Worm (Caenorhabditis elegans) whole organism, L1 larva: Measurements from ENCODE around the gene npp-25.

ENCODE experiments used
- C04F5.9 ChIP-seq: sonication (generic microtip); optimal IDR thresholded peaks from 2 replicates; lab custom pipeline; 2016; ENCODE audit warnings: missing genetic modification characterization, missing compliant biosample characterization
- C16A3.4 ChIP-seq: fragments of 150-350 bp; optimal IDR thresholded peaks from 2 replicates; lab custom pipeline; 2014; ENCODE audit warnings: missing biosample characterization, missing genetic modification characterization
- C34B4.2 ChIP-seq: sonication (generic microtip); optimal IDR thresholded peaks from 2 replicates; lab custom pipeline; 2017; ENCODE audit warnings: mild to moderate bottlenecking, missing genetic modification characterization, missing compliant biosample characterization
- Y116A8C.19 ChIP-seq: sonication (generic microtip); optimal IDR thresholded peaks from 2 replicates; lab custom pipeline; 2016; ENCODE audit warnings: missing compliant biosample characterization, missing genetic modification characterization, borderline replicate concordance
- alr-1 ChIP-seq: fragments of 200-800 bp; sonication (Bioruptor generic); optimal IDR thresholded peaks from 2 replicates; lab custom pipeline; 2018; ENCODE audit warnings: borderline replicate concordance, mild to moderate bottlenecking, missing genetic modification characterization, missing compliant biosample characterization
- ceh-82 ChIP-seq, 3 experiments: fragments of 150-350 bp in 1 of 3; sonication (generic microtip) in 2 of 3; optimal IDR thresholded peaks; 2 replicates each; lab custom pipeline; 2014 to 2017; ENCODE audit warnings: missing biosample characterization in 3 of 3, missing genetic modification characterization in 3 of 3
- ces-1 ChIP-seq: fragments of 150-350 bp; optimal IDR thresholded peaks from 2 replicates; lab custom pipeline; 2014; ENCODE audit warnings: missing biosample characterization, missing genetic modification reagents, missing genetic modification characterization
- dpl-1 ChIP-seq, 3 experiments: fragments of 150-350 bp in 2 of 3; sonication (generic microtip) in 1 of 3; optimal IDR thresholded peaks; 2 replicates each; lab custom pipeline; 2014 to 2017; ENCODE audit warnings: missing biosample characterization in 3 of 3, missing genetic modification characterization in 3 of 3, missing genetic modification reagents in 3 of 3
- dsc-1 ChIP-seq: sonication (generic microtip); optimal IDR thresholded peaks from 2 replicates; lab custom pipeline; 2016; ENCODE audit warnings: mild to moderate bottlenecking, missing genetic modification characterization, missing compliant biosample characterization
- egl-13 ChIP-seq: sonication (generic microtip); optimal IDR thresholded peaks from 2 replicates; lab custom pipeline; 2016; ENCODE audit warnings: missing genotype, missing genetic modification reagents, missing genetic modification characterization, missing compliant biosample characterization
- elt-2 ChIP-seq: sonication (generic microtip); optimal IDR thresholded peaks from 2 replicates; lab custom pipeline; 2016; ENCODE audit warnings: missing genetic modification characterization, mild to moderate bottlenecking, inconsistent platforms, missing compliant biosample characterization, missing genetic modification reagents
- elt-3 ChIP-seq, 6 experiments: fragments of 150-350 bp in 1 of 6; sonication (generic microtip); optimal IDR thresholded peaks; 2 replicates each; lab custom pipeline; 2017 to 2018; ENCODE audit warnings: missing biosample characterization in 6 of 6, missing genetic modification characterization in 6 of 6, inconsistent platforms in 1 of 6
- fkh-4 ChIP-seq: sonication (generic microtip); optimal IDR thresholded peaks from 2 replicates; lab custom pipeline; 2016; ENCODE audit warnings: missing compliant biosample characterization, missing genetic modification characterization, borderline replicate concordance
- fkh-8 ChIP-seq: sonication (generic microtip); optimal IDR thresholded peaks from 2 replicates; lab custom pipeline; 2016; ENCODE audit warnings: mild to moderate bottlenecking, missing genetic modification characterization, missing compliant biosample characterization
- fos-1 ChIP-seq: fragments of 150-350 bp; optimal IDR thresholded peaks from 2 replicates; lab custom pipeline; 2014; ENCODE audit warnings: missing biosample characterization, missing genetic modification characterization
- hlh-17 ChIP-seq: fragments of 200-800 bp; sonication (Bioruptor generic); optimal IDR thresholded peaks from 2 replicates; lab custom pipeline; 2018; ENCODE audit warnings: missing genetic modification characterization, mild to moderate bottlenecking, missing compliant biosample characterization, moderate library complexity, borderline replicate concordance
- hlh-4 ChIP-seq: sonication (generic microtip); optimal IDR thresholded peaks from 2 replicates; lab custom pipeline; 2016; ENCODE audit warnings: mild to moderate bottlenecking, missing genetic modification characterization, missing compliant biosample characterization
- isw-1 ChIP-seq: fragments of 200-800 bp; sonication (Bioruptor generic); IDR thresholded peaks from 2 replicates; pipeline ENCODE4 v1.3.6; 2022; ENCODE audit warnings: missing genetic modification characterization, missing compliant biosample characterization
- jun-1 ChIP-seq: fragments of 150-350 bp; optimal IDR thresholded peaks from 2 replicates; lab custom pipeline; 2014; ENCODE audit warnings: missing biosample characterization, missing genetic modification reagents, missing genetic modification characterization
- lin-14 ChIP-seq: fragments of 200-800 bp; sonication (Bioruptor generic); optimal IDR thresholded peaks from 2 replicates; lab custom pipeline; 2018; ENCODE audit warnings: mild to moderate bottlenecking, missing genetic modification characterization, moderate library complexity, missing compliant biosample characterization
- lin-15B ChIP-seq: fragments of 150-350 bp; sonication (generic microtip); optimal IDR thresholded peaks from 3 replicates; lab custom pipeline; 2014; ENCODE audit warnings: missing biosample characterization, missing genetic modification characterization
- lsy-2 ChIP-seq, 2 experiments: fragments of 150-350 bp; optimal IDR thresholded peaks; 2 replicates each; lab custom pipeline; 2014; ENCODE audit warnings: missing biosample characterization in 2 of 2, missing genetic modification characterization in 2 of 2
- mab-9 ChIP-seq: fragments of 200-800 bp; sonication (Bioruptor generic); IDR thresholded peaks from 2 replicates; pipeline ENCODE4 v1.3.6; 2022; ENCODE audit warnings: missing genetic modification reagents, missing genetic modification characterization, missing compliant biosample characterization
- mef-2 ChIP-seq: fragments of 150-350 bp; optimal IDR thresholded peaks from 2 replicates; lab custom pipeline; 2014; ENCODE audit warnings: missing biosample characterization, missing genetic modification characterization
- mep-1 ChIP-seq: fragments of 150-350 bp; optimal IDR thresholded peaks from 2 replicates; lab custom pipeline; 2014; ENCODE audit warnings: missing biosample characterization, missing genetic modification characterization
- nhr-11 ChIP-seq: fragments of 150-350 bp; optimal IDR thresholded peaks from 2 replicates; lab custom pipeline; 2014; ENCODE audit warnings: missing biosample characterization, missing genetic modification characterization
- nhr-12 ChIP-seq: sonication (generic microtip); optimal IDR thresholded peaks from 2 replicates; lab custom pipeline; 2017; ENCODE audit warnings: missing biosample characterization, missing genetic modification characterization
- nhr-237 ChIP-seq: fragments of 150-350 bp; optimal IDR thresholded peaks from 2 replicates; lab custom pipeline; 2014; ENCODE audit warnings: missing biosample characterization, missing genetic modification characterization
- nhr-28 ChIP-seq: fragments of 150-350 bp; optimal IDR thresholded peaks from 2 replicates; lab custom pipeline; 2014; ENCODE audit warnings: missing biosample characterization, missing genetic modification characterization
- nhr-47 ChIP-seq: sonication (generic microtip); optimal IDR thresholded peaks from 2 replicates; lab custom pipeline; 2016; ENCODE audit warnings: mild to moderate bottlenecking, missing genetic modification characterization, moderate library complexity, missing compliant biosample characterization
- nhr-71 ChIP-seq: sonication (generic microtip); optimal IDR thresholded peaks from 2 replicates; lab custom pipeline; 2016; ENCODE audit warnings: mild to moderate bottlenecking, missing genetic modification characterization, moderate library complexity, missing compliant biosample characterization
- nhr-76 ChIP-seq: sonication (generic microtip); optimal IDR thresholded peaks from 2 replicates; lab custom pipeline; 2017; ENCODE audit warnings: missing biosample characterization, missing genetic modification characterization
- nhr-77 ChIP-seq: fragments of 150-350 bp; optimal IDR thresholded peaks from 2 replicates; lab custom pipeline; 2014; ENCODE audit warnings: missing biosample characterization, missing genetic modification characterization
- nhr-85 ChIP-seq: sonication (generic microtip); peaks from one replicate; lab custom pipeline; 2016; ENCODE audit warnings: missing genetic modification characterization, inconsistent platforms, missing compliant biosample characterization
- nhr-90 ChIP-seq: sonication (generic microtip); optimal IDR thresholded peaks from 2 replicates; lab custom pipeline; 2016; ENCODE audit warnings: mild to moderate bottlenecking, missing genetic modification characterization, missing compliant biosample characterization; ENCODE audit not compliant: poor library complexity
- pax-3 ChIP-seq: fragments of 200-800 bp; sonication (Bioruptor generic); optimal IDR thresholded peaks from 2 replicates; lab custom pipeline; 2018; ENCODE audit warnings: mild to moderate bottlenecking, missing genetic modification characterization, moderate library complexity, missing compliant biosample characterization
- rnt-1 ChIP-seq: sonication (generic microtip); optimal IDR thresholded peaks from 2 replicates; lab custom pipeline; 2016; ENCODE audit warnings: mild to moderate bottlenecking, missing genetic modification characterization, moderate library complexity, missing compliant biosample characterization
- skn-1 ChIP-seq: fragments of 150-350 bp; optimal IDR thresholded peaks from 2 replicates; lab custom pipeline; 2014; ENCODE audit warnings: missing biosample characterization, missing genetic modification characterization
- snpc-4 ChIP-seq: fragments of 150-350 bp; optimal IDR thresholded peaks from 2 replicates; lab custom pipeline; 2014; ENCODE audit warnings: missing biosample characterization, missing genetic modification characterization
- snu-23 ChIP-seq: sonication (generic microtip); optimal IDR thresholded peaks from 2 replicates; lab custom pipeline; 2016; ENCODE audit warnings: missing genetic modification characterization, missing compliant biosample characterization
- swsn-7 ChIP-seq: sonication (generic microtip); optimal IDR thresholded peaks from 2 replicates; lab custom pipeline; 2016; ENCODE audit warnings: missing genetic modification characterization, missing compliant biosample characterization
- tbx-2 ChIP-seq: sonication (generic microtip); optimal IDR thresholded peaks from 2 replicates; lab custom pipeline; 2016; ENCODE audit warnings: missing genetic modification characterization, missing compliant biosample characterization
- tlp-1 ChIP-seq: fragments of 150-350 bp; optimal IDR thresholded peaks from 2 replicates; lab custom pipeline; 2014; ENCODE audit warnings: missing biosample characterization, missing genetic modification characterization
- unc-130 ChIP-seq: fragments of 150-350 bp; optimal IDR thresholded peaks from 2 replicates; lab custom pipeline; 2017; ENCODE audit warnings: missing biosample characterization, missing genetic modification characterization, inconsistent platforms
- unc-62 ChIP-seq: fragments of 150-350 bp; optimal IDR thresholded peaks from 2 replicates; lab custom pipeline; 2014; ENCODE audit warnings: missing biosample characterization, missing genetic modification reagents, missing genetic modification characterization
- unc-86 ChIP-seq: sonication (generic microtip); optimal IDR thresholded peaks from 2 replicates; lab custom pipeline; 2016; ENCODE audit warnings: missing genetic modification characterization, missing compliant biosample characterization
- unc-98 ChIP-seq: fragments of 200-800 bp; sonication (Bioruptor generic); IDR thresholded peaks from 2 replicates; pipeline ENCODE4 v1.3.6; 2022; ENCODE audit warnings: missing genetic modification characterization, missing compliant biosample characterization
- vab-15 ChIP-seq: sonication (generic microtip); optimal IDR thresholded peaks from 2 replicates; lab custom pipeline; 2017; ENCODE audit warnings: missing genotype, mild to moderate bottlenecking, missing genetic modification characterization, missing compliant biosample characterization
- xbp-1 ChIP-seq: sonication (generic microtip); optimal IDR thresholded peaks from 2 replicates; lab custom pipeline; 2016; ENCODE audit warnings: missing genetic modification characterization, missing compliant biosample characterization
- zag-1 ChIP-seq: fragments of 150-350 bp; optimal IDR thresholded peaks from 2 replicates; lab custom pipeline; 2014; ENCODE audit warnings: missing biosample characterization, missing genetic modification characterization
- zip-4 ChIP-seq: fragments of 200-800 bp; sonication (Bioruptor generic); optimal IDR thresholded peaks from 2 replicates; lab custom pipeline; 2018; ENCODE audit warnings: mild to moderate bottlenecking, missing genetic modification characterization, moderate library complexity, missing compliant biosample characterization
- ztf-11 ChIP-seq, 2 experiments: sonication (generic microtip); optimal IDR thresholded peaks; 2 replicates each; lab custom pipeline; 2016 to 2017; ENCODE audit warnings: missing genetic modification characterization in 2 of 2, missing biosample characterization in 1 of 2, missing compliant biosample characterization in 1 of 2
- ztf-4 ChIP-seq: fragments of 150-350 bp; optimal IDR thresholded peaks from 2 replicates; lab custom pipeline; 2014; ENCODE audit warnings: missing biosample characterization, missing genetic modification characterization

The npp-25 gene

DNA sequence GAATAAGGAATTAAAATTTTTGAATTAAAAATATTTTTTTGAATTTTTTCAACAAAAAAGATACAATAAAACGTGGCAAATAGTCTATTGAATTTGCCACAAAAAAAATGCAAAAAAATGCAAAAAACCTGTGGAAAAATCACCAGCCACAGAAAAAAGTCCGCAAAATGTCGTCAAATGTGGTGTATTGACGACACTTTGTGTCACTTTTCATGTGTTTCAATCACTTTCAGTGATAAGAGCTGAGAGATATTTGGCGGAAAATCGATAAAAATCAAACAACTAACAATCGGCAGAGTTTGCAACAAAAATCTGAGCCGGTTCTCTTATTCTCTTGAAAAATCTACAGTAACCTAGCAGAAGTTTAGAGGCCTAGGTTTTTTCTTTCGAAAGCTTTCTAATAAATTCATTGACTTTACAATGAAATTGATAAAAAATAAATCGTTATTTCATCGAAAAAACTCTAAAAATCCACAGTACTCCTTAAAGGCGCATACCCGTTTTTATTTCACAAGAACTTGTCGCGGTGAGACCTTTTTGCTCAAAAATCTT lies 46.1 kb upstream of the npp-25 start (continued):
- TF ChIP-seq nhr-90 (no peak), nhr-85 (tag; lab: Kevin White, UChicago) (peak; percentile 69), tbx-2 (tag; lab: Kevin White, UChicago) (no peak), C34B4.2 (tag; lab: Kevin White, UChicago) (no peak), C04F5.9 (no peak), ztf-4 (tag; lab: Kevin White, UChicago) (no peak), zag-1 (tag; lab: Kevin White, UChicago) (no peak), nhr-28 (tag; lab: Kevin White, UChicago) (no peak), unc-62 (no peak), ces-1 (GFP tag; lab: Kevin White, UChicago) (no peak), jun-1 (tag; lab: Kevin White, UChicago) (no peak), fkh-4 (tag; lab: Kevin White, UChicago) (no peak), nhr-47 (tag; lab: Kevin White, UChicago) (peak; percentile 39), unc-98 (GFP tag; lab: Robert Waterston, UW) (no peak), fkh-8 (tag; lab: Kevin White, UChicago) (no peak), nhr-11 (tag; lab: Kevin White, UChicago) (no peak), swsn-7 (tag; lab: Kevin White, UChicago) (peak; percentile 9), unc-86 (tag; lab: Kevin White, UChicago) (no peak), lin-15B (no peak), rnt-1 (tag; lab: Kevin White, UChicago) (peak; percentile 56), C16A3.4 (tag; lab: Kevin White, UChicago) (peak; percentile 32), hlh-17 (GFP tag; lab: Kevin White, UChicago) (no peak), tlp-1 (no peak), fos-1 (tag; lab: Kevin White, UChicago) (no peak), dpl-1 (GFP tag; optimal IDR thresholded peaks at IDR 0.05; lab: Kevin White, UChicago) (peak; percentile 27 to 57 (median 54)), elt-3 (tag; optimal IDR thresholded peaks at IDR 0.05; lab: Kevin White, UChicago) (peak in 2 of 6 experiments; percentile 16 to 24), lsy-2 (tag; optimal IDR thresholded peaks at IDR 0.05; lab: Kevin White, UChicago) (peak; percentile 61 to 86), dsc-1 (tag; lab: Kevin White, UChicago) (peak; percentile 2), elt-2 (tag; lab: Kevin White, UChicago) (no peak), pax-3 (tag; lab: Kevin White, UChicago) (no peak), xbp-1 (tag; lab: Kevin White, UChicago) (peak; percentile 34), ztf-11 (tag; optimal IDR thresholded peaks at IDR 0.05; lab: Kevin White, UChicago) (no peak), hlh-4 (tag; lab: Kevin White, UChicago) (no peak), ceh-82 (tag; optimal IDR thresholded peaks at IDR 0.05; lab: Kevin White, UChicago) (no peak), lin-14 (GFP tag; lab: Kevin White, UChicago) (no peak), snpc-4 (tag; lab: Kevin White, UChicago) (no peak), unc-130 (tag; lab: Kevin White, UChicago) (peak; percentile 15), mab-9 (GFP tag; lab: Robert Waterston, UW) (no peak), nhr-12 (no peak), nhr-237 (tag; lab: Kevin White, UChicago) (no peak), Y116A8C.19 (tag; lab: Kevin White, UChicago) (no peak), nhr-71 (peak; percentile 49), nhr-77 (tag; lab: Kevin White, UChicago) (no peak), skn-1 (tag; lab: Kevin White, UChicago) (peak; percentile 17), nhr-76 (tag; lab: Kevin White, UChicago) (no peak), zip-4 (GFP tag; lab: Kevin White, UChicago) (no peak), mep-1 (peak; percentile 69), vab-15 (tag; lab: Kevin White, UChicago) (no peak), egl-13 (no peak), isw-1 (GFP tag; lab: Robert Waterston, UW) (no peak), snu-23 (GFP tag; lab: Kevin White, UChicago) (peak; percentile 48), alr-1 (tag; lab: Kevin White, UChicago) (no peak), mef-2 (tag; lab: Kevin White, UChicago) (no peak)
